Worm (Caenorhabditis elegans): ENCODE measurements around the gene F13E9.15.

Gene F13E9.15

ce11 chrIV:10855946-10856345 is 33.7 kb downstream of the F13E9.15 start:
- TF ChIP-seq Y53G8AR.9 (GFP tag; conservative IDR thresholded peaks at IDR 0.05): no peak
- peak; percentile 54; the same call in 1 of the 2 replicates for TF ChIP-seq nfyb-1 (GFP tag; IDR thresholded peaks at IDR 0.05)

DNA sequence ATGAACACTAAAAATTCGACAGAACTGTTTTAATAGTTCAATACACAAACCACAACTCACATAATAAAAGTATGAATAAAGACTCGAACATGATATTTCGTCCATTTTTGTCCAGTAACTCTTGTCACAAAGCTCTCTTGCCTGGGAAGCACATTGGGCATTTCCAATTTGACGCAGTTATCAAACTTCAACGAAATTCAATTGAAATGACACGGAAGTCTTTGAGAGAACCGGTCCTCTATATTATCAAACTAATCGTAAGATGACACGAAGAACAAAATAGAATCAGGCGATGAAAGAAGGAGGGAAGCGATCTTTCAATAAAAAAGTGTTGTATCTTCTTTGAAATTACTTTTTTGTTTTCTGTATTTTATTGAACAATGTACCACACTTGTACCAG is 34.6 kb downstream of the F13E9.15 start, which contains the start of gene T11G6.3:
TSS of gene T11G6.3 (minus strand) at position 189 of the 400 bp plus-strand sequence.
- TF ChIP-seq nhr-90 (tag; optimal IDR thresholded peaks at IDR 0.05): no peak
- no peak for TF ChIP-seq die-1 (tag; optimal IDR thresholded peaks at IDR 0.05)
- no peak for TF ChIP-seq atf-7 (tag; optimal IDR thresholded peaks at IDR 0.05)
- TF ChIP-seq dpl-1 (GFP tag; optimal IDR thresholded peaks at IDR 0.05): no peak
- no peak for TF ChIP-seq attf-5 (GFP tag; optimal IDR thresholded peaks at IDR 0.05)
- TF ChIP-seq athp-1 (tag; optimal IDR thresholded peaks at IDR 0.05): no peak

DNA sequence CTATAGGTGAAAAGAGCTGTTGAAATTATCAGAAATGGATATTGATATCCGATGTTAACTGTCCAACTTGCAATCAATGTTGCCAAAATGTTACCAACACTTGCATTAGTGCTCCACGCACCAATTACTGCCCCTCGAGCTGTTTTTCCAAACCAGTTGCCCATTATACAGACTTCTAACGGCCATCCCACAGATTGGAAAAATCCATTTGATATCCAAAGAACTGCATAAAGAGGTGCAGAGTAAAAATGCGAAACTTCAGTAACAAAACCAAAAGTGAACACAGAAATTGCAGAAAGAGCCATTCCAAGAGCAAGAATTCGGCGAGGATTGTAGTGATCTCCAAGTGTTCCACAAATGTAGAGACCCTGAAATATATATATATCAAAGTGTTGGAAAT is 35.6 kb downstream of the F13E9.15 start:
- TF ChIP-seq lsl-1 (GFP tag; optimal IDR thresholded peaks at IDR 0.05) (no peak), ztf-6 (GFP tag; IDR thresholded peaks at IDR 0.05) (no peak), nhr-179 (tag; optimal IDR thresholded peaks at IDR 0.05) (no peak), mxl-1 (tag; optimal IDR thresholded peaks at IDR 0.05) (no peak), tbx-9 (tag; optimal IDR thresholded peaks at IDR 0.05; ENCODE audit: borderline replicate concordance) (no peak), F37B4.10 (GFP tag; IDR thresholded peaks at IDR 0.05) (no peak), ceh-40 (GFP tag; IDR thresholded peaks at IDR 0.05) (no peak), C17E4.6 (GFP tag; IDR thresholded peaks at IDR 0.05) (no peak), K11D2.4 (GFP tag; IDR thresholded peaks at IDR 0.05) (no peak), zfh-2 (GFP tag; conservative IDR thresholded peaks at IDR 0.05) (no peak), somi-1 (GFP tag; optimal IDR thresholded peaks at IDR 0.05) (no peak)

DNA sequence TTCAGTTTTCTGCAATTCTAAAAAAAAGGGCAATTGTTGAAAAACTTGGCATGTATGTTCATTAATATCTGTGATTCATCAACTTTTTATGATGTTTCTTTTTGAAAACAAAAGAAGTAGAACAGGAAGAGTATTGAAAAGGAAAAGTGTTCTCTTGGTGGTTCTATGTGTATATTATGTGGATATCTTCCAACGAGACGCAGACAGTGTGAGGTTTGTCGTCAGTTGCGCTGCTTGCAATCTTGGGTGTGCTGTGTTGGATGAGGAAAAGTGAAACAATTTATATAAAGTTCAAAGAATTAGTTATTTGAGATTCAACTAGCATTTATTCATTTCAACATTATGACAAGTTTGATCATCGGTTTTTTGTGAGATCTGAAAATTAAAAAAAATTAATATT is 37.3 kb downstream of the F13E9.15 start:
- TF ChIP-seq pha-4 (tag; optimal IDR thresholded peaks at IDR 0.05) (no peak), F22D6.2 (tag; optimal IDR thresholded peaks at IDR 0.05) (no peak), hmg-1.2 (GFP tag; IDR thresholded peaks at IDR 0.05) (peak; percentile 25; the same call in 1 of the 2 replicates)

DNA sequence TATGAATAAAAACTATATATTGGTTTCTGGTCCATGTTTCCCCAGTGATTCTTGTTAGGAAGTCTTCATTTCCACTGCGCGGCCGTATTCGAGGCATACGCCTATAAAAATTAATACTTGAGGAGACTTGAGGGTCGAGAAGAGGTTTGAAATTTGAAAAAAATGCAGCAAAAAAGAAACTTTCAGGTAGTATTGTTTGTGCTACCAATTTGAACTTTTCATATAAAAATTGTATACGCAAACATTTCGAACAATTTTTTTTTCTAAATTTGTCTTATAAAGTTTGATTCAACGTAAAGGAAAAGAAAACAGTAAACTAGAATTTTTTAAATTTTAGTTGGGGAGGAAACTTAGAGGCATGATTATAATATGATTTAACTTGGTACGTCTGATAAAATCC is 37.8 kb downstream of the F13E9.15 start, which contains the start of gene T11G6.4:
TSS of gene T11G6.4 (minus strand) at position 101 of the 400 bp plus-strand sequence.
- no peak for TF ChIP-seq snpc-4 (GFP tag; optimal IDR thresholded peaks at IDR 0.05)
- TF ChIP-seq snpc-4 (tag; optimal IDR thresholded peaks at IDR 0.05): no peak
- TF ChIP-seq sea-2 (GFP tag; IDR thresholded peaks at IDR 0.05): no peak
- TF ChIP-seq F23B12.7 (tag; optimal IDR thresholded peaks at IDR 0.05; ENCODE audit: insufficient read depth): no peak

- TF ChIP-seq tbx-9 (tag; optimal IDR thresholded peaks at IDR 0.05; ENCODE audit: borderline replicate concordance): no peak
Measured at ce11 chrIV:10851136-10851535, 38.5 kb downstream of the F13E9.15 start.

DNA sequence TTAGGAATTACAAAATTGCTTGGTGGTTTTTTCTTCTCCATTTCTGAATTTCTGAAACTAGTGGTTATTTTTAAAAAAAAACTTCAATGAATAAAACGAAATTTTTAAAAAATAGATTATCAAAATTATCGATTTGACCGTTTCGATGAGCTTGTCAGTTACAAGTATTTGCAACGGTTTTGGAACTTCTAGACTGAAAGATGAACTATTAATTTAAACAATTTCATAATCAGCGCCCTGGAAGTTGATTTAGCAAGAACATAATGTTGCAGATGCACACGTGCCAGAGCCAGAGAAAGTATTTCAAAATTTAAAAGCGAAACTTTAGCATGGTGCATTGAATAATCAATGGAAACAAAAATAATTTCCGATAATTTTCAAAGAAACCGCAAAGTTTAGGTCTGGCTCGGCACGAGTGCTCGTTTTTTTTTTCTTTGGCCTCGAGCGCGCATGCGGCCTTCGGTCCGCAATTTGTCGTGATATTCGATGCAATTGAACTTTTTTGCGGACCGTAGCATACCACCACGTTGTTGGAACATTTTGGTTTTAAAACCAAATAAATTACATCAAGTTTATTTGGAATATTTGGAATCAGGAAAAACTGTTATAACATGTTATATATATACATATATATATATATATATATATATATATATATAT is 46.8 kb downstream of the F13E9.15 start, which contains the start of gene T11G6.5:
TSS of gene T11G6.5 (minus strand) at position 51 of the 660 bp plus-strand sequence.
- TF ChIP-seq egrh-3 (GFP tag; IDR thresholded peaks at IDR 0.05) (no peak), D2030.7 (GFP tag; IDR thresholded peaks at IDR 0.05) (no peak), tlf-1 (GFP tag; optimal IDR thresholded peaks at IDR 0.05) (no peak), lin-35 (GFP tag; optimal IDR thresholded peaks at IDR 0.05) (no peak), sdz-38 (tag; optimal IDR thresholded peaks at IDR 0.05) (no peak), F23B12.7 (tag; optimal IDR thresholded peaks at IDR 0.05; ENCODE audit: insufficient read depth) (peak; percentile 44), hlh-26 (GFP tag; conservative IDR thresholded peaks at IDR 0.05) (no peak), lsl-1 (GFP tag; optimal IDR thresholded peaks at IDR 0.05) (peak; percentile 50), snpc-3.4 (tag; optimal IDR thresholded peaks at IDR 0.05) (no peak), ceh-79 (tag; optimal IDR thresholded peaks at IDR 0.05) (no peak), nfyb-1 (GFP tag; IDR thresholded peaks at IDR 0.05) (no peak), atf-7 (tag; optimal IDR thresholded peaks at IDR 0.05) (no peak), hrde-1 (tag; optimal IDR thresholded peaks at IDR 0.05; ENCODE audit: borderline replicate concordance) (no peak), zim-3 (tag; optimal IDR thresholded peaks at IDR 0.05) (no peak), attf-5 (GFP tag; optimal IDR thresholded peaks at IDR 0.05) (peak; percentile 47), dox-1 (GFP tag; IDR thresholded peaks at IDR 0.05) (0 out of 2 replicates have a peak, but pooled peaks have one; percentile 28), madf-3 (GFP tag; IDR thresholded peaks at IDR 0.05) (no peak)
